Fruit fly (Drosophila melanogaster): ENCODE measurements around the gene CG10333.

dm6 chr2L:18605549-18605948 lies 1.1 kb upstream of the CG10333 start, which contains the start of gene CG31789:
- TF ChIP-seq CTCF (optimal IDR thresholded peaks at IDR 0.05) = no peak
- no peak for TF ChIP-seq CG8478 (optimal IDR thresholded peaks at IDR 0.05)

All from S2 (cell line).